Worm (Caenorhabditis elegans) whole organism, L1 larva: ENCODE results near the gene C38D9.2.
"Not testable (repeated sequence)": the region's sequence is repeated elsewhere in the genome, so short reads cannot be mapped to it uniquely, and the experiment has no call there.

Source experiments
- C16A3.4 ChIP-seq: fragments of 150-350 bp; optimal IDR thresholded peaks from 2 replicates; lab custom pipeline; 2014; ENCODE audit warnings: missing biosample characterization, missing genetic modification characterization
- F16B12.6 ChIP-seq: fragments of 150-350 bp; optimal IDR thresholded peaks from 2 replicates; lab custom pipeline; 2014; ENCODE audit warnings: missing biosample characterization, missing genetic modification characterization
- Y116A8C.19 ChIP-seq: sonication (generic microtip); optimal IDR thresholded peaks from 2 replicates; lab custom pipeline; 2016; ENCODE audit warnings: missing compliant biosample characterization, missing genetic modification characterization, borderline replicate concordance
- alr-1 ChIP-seq: fragments of 200-800 bp; sonication (Bioruptor generic); optimal IDR thresholded peaks from 2 replicates; lab custom pipeline; 2018; ENCODE audit warnings: borderline replicate concordance, mild to moderate bottlenecking, missing genetic modification characterization, missing compliant biosample characterization
- aly-2 ChIP-seq: fragments of 150-350 bp; optimal IDR thresholded peaks from 2 replicates; lab custom pipeline; 2014; ENCODE audit warnings: missing biosample characterization, missing genetic modification characterization
- ceh-63 ChIP-seq: fragments of 200-800 bp; sonication (Bioruptor generic); optimal IDR thresholded peaks from 2 replicates; lab custom pipeline; 2018; ENCODE audit warnings: mild to moderate bottlenecking, missing genetic modification characterization, missing compliant biosample characterization
- ceh-8 ChIP-seq: fragments of 200-800 bp; sonication (Bioruptor generic); optimal IDR thresholded peaks from 2 replicates; lab custom pipeline; 2018; ENCODE audit warnings: mild to moderate bottlenecking, missing genetic modification characterization, moderate library complexity, missing compliant biosample characterization
- dsc-1 ChIP-seq: sonication (generic microtip); optimal IDR thresholded peaks from 2 replicates; lab custom pipeline; 2016; ENCODE audit warnings: mild to moderate bottlenecking, missing genetic modification characterization, missing compliant biosample characterization
- efl-1 ChIP-seq, 4 experiments: fragments of 150-350 bp; optimal IDR thresholded peaks in 3 of 4; peaks in 1 of 4; 1 replicate in 1 of 4; 2 replicates in 3 of 4; lab custom pipeline; 2014; ENCODE audit warnings: missing biosample characterization in 2 of 4, missing genetic modification characterization in 2 of 4, missing genetic modification reagents in 2 of 4
- efl-3 ChIP-seq: fragments of 200-800 bp; sonication (Bioruptor generic); optimal IDR thresholded peaks from 2 replicates; lab custom pipeline; 2018; ENCODE audit warnings: mild to moderate bottlenecking, missing genetic modification characterization, missing compliant biosample characterization
- egl-13 ChIP-seq: sonication (generic microtip); optimal IDR thresholded peaks from 2 replicates; lab custom pipeline; 2016; ENCODE audit warnings: missing genotype, missing genetic modification reagents, missing genetic modification characterization, missing compliant biosample characterization
- egl-27 ChIP-seq, 2 experiments: fragments of 150-350 bp in 1 of 2; sonication (generic microtip); optimal IDR thresholded peaks; 3 replicates each; lab custom pipeline; 2017 to 2018; ENCODE audit warnings: missing biosample characterization in 2 of 2, missing genetic modification characterization in 2 of 2, missing genetic modification reagents in 2 of 2
- elt-2 ChIP-seq: sonication (generic microtip); optimal IDR thresholded peaks from 2 replicates; lab custom pipeline; 2016; ENCODE audit warnings: missing genetic modification characterization, mild to moderate bottlenecking, inconsistent platforms, missing compliant biosample characterization, missing genetic modification reagents
- fkh-10 ChIP-seq: sonication (generic microtip); optimal IDR thresholded peaks from 2 replicates; lab custom pipeline; 2017; ENCODE audit warnings: missing biosample characterization, missing genetic modification reagents, missing genetic modification characterization
- hpl-2 ChIP-seq: fragments of 150-350 bp; optimal IDR thresholded peaks from 2 replicates; lab custom pipeline; 2014; ENCODE audit warnings: missing biosample characterization, missing genetic modification reagents, missing genetic modification characterization
- jun-1 ChIP-seq: fragments of 150-350 bp; optimal IDR thresholded peaks from 2 replicates; lab custom pipeline; 2014; ENCODE audit warnings: missing biosample characterization, missing genetic modification reagents, missing genetic modification characterization
- lir-3 ChIP-seq: sonication (generic microtip); optimal IDR thresholded peaks from 2 replicates; lab custom pipeline; 2016; ENCODE audit warnings: mild to moderate bottlenecking, missing genetic modification characterization, moderate library complexity, missing compliant biosample characterization; ENCODE audit not compliant: poor library complexity
- lsy-2 ChIP-seq, 2 experiments: fragments of 150-350 bp; optimal IDR thresholded peaks; 2 replicates each; lab custom pipeline; 2014; ENCODE audit warnings: missing biosample characterization in 2 of 2, missing genetic modification characterization in 2 of 2
- mab-9 ChIP-seq: fragments of 200-800 bp; sonication (Bioruptor generic); IDR thresholded peaks from 2 replicates; pipeline ENCODE4 v1.3.6; 2022; ENCODE audit warnings: missing genetic modification reagents, missing genetic modification characterization, missing compliant biosample characterization
- mdl-1 ChIP-seq, 2 experiments: fragments of 150-350 bp; optimal IDR thresholded peaks; 2 replicates each; lab custom pipeline; 2014 to 2017; ENCODE audit warnings: missing biosample characterization in 2 of 2, missing genetic modification characterization in 2 of 2, inconsistent platforms in 1 of 2
- nhr-11 ChIP-seq: fragments of 150-350 bp; optimal IDR thresholded peaks from 2 replicates; lab custom pipeline; 2014; ENCODE audit warnings: missing biosample characterization, missing genetic modification characterization
- nhr-237 ChIP-seq: fragments of 150-350 bp; optimal IDR thresholded peaks from 2 replicates; lab custom pipeline; 2014; ENCODE audit warnings: missing biosample characterization, missing genetic modification characterization
- nhr-28 ChIP-seq: fragments of 150-350 bp; optimal IDR thresholded peaks from 2 replicates; lab custom pipeline; 2014; ENCODE audit warnings: missing biosample characterization, missing genetic modification characterization
- nhr-77 ChIP-seq: fragments of 150-350 bp; optimal IDR thresholded peaks from 2 replicates; lab custom pipeline; 2014; ENCODE audit warnings: missing biosample characterization, missing genetic modification characterization
- pag-3 ChIP-seq: sonication (generic microtip); optimal IDR thresholded peaks from 2 replicates; lab custom pipeline; 2017; ENCODE audit warnings: missing genetic modification characterization, mild to moderate bottlenecking, missing compliant biosample characterization, antibody characterized with exemption, borderline replicate concordance; ENCODE audit not compliant: insufficient read depth
- snpc-4 ChIP-seq: fragments of 150-350 bp; optimal IDR thresholded peaks from 2 replicates; lab custom pipeline; 2014; ENCODE audit warnings: missing biosample characterization, missing genetic modification characterization
- sptf-1 ChIP-seq: fragments of 150-350 bp; optimal IDR thresholded peaks from 2 replicates; lab custom pipeline; 2014; ENCODE audit warnings: missing biosample characterization, missing genetic modification characterization
- swsn-7 ChIP-seq: sonication (generic microtip); optimal IDR thresholded peaks from 2 replicates; lab custom pipeline; 2016; ENCODE audit warnings: missing genetic modification characterization, missing compliant biosample characterization
- tlp-1 ChIP-seq: fragments of 150-350 bp; optimal IDR thresholded peaks from 2 replicates; lab custom pipeline; 2014; ENCODE audit warnings: missing biosample characterization, missing genetic modification characterization
- unc-30 ChIP-seq: sonication (generic microtip); optimal IDR thresholded peaks from 2 replicates; lab custom pipeline; 2017; ENCODE audit warnings: missing biosample characterization, missing genetic modification characterization
- unc-62 ChIP-seq: fragments of 150-350 bp; optimal IDR thresholded peaks from 2 replicates; lab custom pipeline; 2014; ENCODE audit warnings: missing biosample characterization, missing genetic modification reagents, missing genetic modification characterization
- xbp-1 ChIP-seq: sonication (generic microtip); optimal IDR thresholded peaks from 2 replicates; lab custom pipeline; 2016; ENCODE audit warnings: missing genetic modification characterization, missing compliant biosample characterization
- ztf-11 ChIP-seq, 2 experiments: sonication (generic microtip); optimal IDR thresholded peaks; 2 replicates each; lab custom pipeline; 2016 to 2017; ENCODE audit warnings: missing genetic modification characterization in 2 of 2, missing biosample characterization in 1 of 2, missing compliant biosample characterization in 1 of 2

The C38D9.2 gene

ce11 chrV:17584352-17584843, 17.4 kb downstream of the C38D9.2 start, which contains the start of gene fbxa-133:
Gene fbxa-133 (plus strand): TSS chrV:17584793.
- TF ChIP-seq pag-3 (tag; lab: Kevin White, UChicago); mdl-1 (tag; optimal IDR thresholded peaks at IDR 0.05; lab: Kevin White, UChicago); alr-1 (tag; lab: Kevin White, UChicago): not testable (repeated sequence)

- no peak for TF ChIP-seq F16B12.6 (tag; lab: Kevin White, UChicago)
- TF ChIP-seq fkh-10, result no peak
- no peak for TF ChIP-seq nhr-11 (tag; lab: Kevin White, UChicago)
- TF ChIP-seq efl-3 (GFP tag; lab: Kevin White, UChicago), result no peak
- TF ChIP-seq hpl-2 (GFP tag; lab: Kevin White, UChicago), result no peak
- TF ChIP-seq Y116A8C.19 (tag; lab: Kevin White, UChicago), result no peak
- TF ChIP-seq egl-13 (tag; lab: Kevin White, UChicago), result no peak
- TF ChIP-seq lir-3, result no peak
- no peak for TF ChIP-seq xbp-1 (tag; lab: Kevin White, UChicago)
- TF ChIP-seq pag-3 (tag; lab: Kevin White, UChicago), result no peak
- TF ChIP-seq tlp-1, result no peak
- TF ChIP-seq ceh-8 (GFP tag; lab: Kevin White, UChicago), result no peak
- TF ChIP-seq jun-1 (tag; lab: Kevin White, UChicago), result no peak
Observed at ce11 chrV:17595691-17596090, 28.7 kb downstream of the C38D9.2 start.

- TF ChIP-seq snpc-4 (tag; lab: Kevin White, UChicago) (no peak), aly-2 (tag; lab: Kevin White, UChicago) (no peak), Y116A8C.19 (tag; lab: Kevin White, UChicago) (no peak), nhr-11 (tag; lab: Kevin White, UChicago) (no peak), ztf-11 (tag; optimal IDR thresholded peaks at IDR 0.05; lab: Kevin White, UChicago) (no peak), efl-1 (optimal IDR thresholded peaks at IDR 0.05; lab: Kevin White, UChicago) (no peak), efl-1 (GFP tag; optimal IDR thresholded peaks at IDR 0.05 in 1 of 2; lab: Kevin White, UChicago) (no peak), nhr-77 (tag; lab: Kevin White, UChicago) (no peak), elt-2 (tag; lab: Kevin White, UChicago) (peak; percentile 52)
Observed at ce11 chrV:17598810-17599209, 31.9 kb downstream of the C38D9.2 start, which contains the start of gene Y6G8.2. Gene Y6G8.2 (minus strand): TSS chrV:17598956.

- TF ChIP-seq unc-30 (tag; lab: Kevin White, UChicago) (no peak), sptf-1 (tag; lab: Kevin White, UChicago) (no peak), swsn-7 (no peak), unc-62 (no peak), ceh-8 (GFP tag; lab: Kevin White, UChicago) (no peak), C16A3.4 (no peak), mab-9 (GFP tag; lab: Robert Waterston, UW) (no peak), egl-27 (tag; optimal IDR thresholded peaks at IDR 0.05; lab: Kevin White, UChicago) (no peak), ceh-63 (GFP tag; lab: Kevin White, UChicago) (no peak), nhr-28 (no peak), F16B12.6 (tag; lab: Kevin White, UChicago) (no peak), dsc-1 (tag; lab: Kevin White, UChicago) (no peak), lsy-2 (tag; optimal IDR thresholded peaks at IDR 0.05; lab: Kevin White, UChicago) (no peak)
Observed at ce11 chrV:17601520-17601919, 34.6 kb downstream of the C38D9.2 start, which contains the start of gene ztf-25. Gene ztf-25 (plus strand): TSS chrV:17601820.

- not testable (repeated sequence) for TF ChIP-seq dsc-1, nhr-237, nhr-77 (tag; lab: Kevin White, UChicago)
Observed at ce11 chrV:17606050-17606449, 39.1 kb downstream of the C38D9.2 start, which contains the start of gene Y6G8.16. Gene Y6G8.16 (plus strand): TSS chrV:17606350.
